Fruit fly (Drosophila melanogaster) whole organism, pupa: Measurements from ENCODE around the gene CG11560.

Experiments
- CG10348 ChIP-seq: fragments of 200-800 bp; sonication (Bioruptor generic); IDR thresholded peaks from 2 replicates; pipeline ENCODE4 v1.3.6; 2022; ENCODE audit warnings: missing biosample characterization, missing genetic modification characterization
- CG12605 ChIP-seq: fragments of 200-800 bp; sonication (Bioruptor generic); IDR thresholded peaks from 2 replicates; pipeline ENCODE4 v1.3.6; 2022; ENCODE audit warnings: missing biosample characterization, missing genetic modification characterization
- CG17806 ChIP-seq: fragments of 200-800 bp; sonication (Bioruptor generic); optimal IDR thresholded peaks from 2 replicates; lab custom pipeline; 2018; ENCODE audit warnings: missing biosample characterization, mild to moderate bottlenecking, missing genetic modification characterization, moderate library complexity
- CG32121 ChIP-seq: fragments of 200-800 bp; sonication (Bioruptor generic); IDR thresholded peaks from 2 replicates; pipeline ENCODE4 v1.3.6; 2022; ENCODE audit warnings: missing biosample characterization, missing genetic modification characterization
- CG34367 ChIP-seq: fragments of 200-800 bp; sonication (Bioruptor generic); optimal IDR thresholded peaks from 2 replicates; lab custom pipeline; 2018; ENCODE audit warnings: missing biosample characterization, mild to moderate bottlenecking, missing genetic modification characterization
- CG4496 ChIP-seq: fragments of 200-800 bp; sonication (Bioruptor generic); IDR thresholded peaks from 3 replicates; pipeline ENCODE4 v1.3.6; 2022; ENCODE audit warnings: missing biosample characterization, missing genetic modification characterization
- CG8301 ChIP-seq: fragments of 200-800 bp; sonication (Bioruptor generic); optimal IDR thresholded peaks from 2 replicates; lab custom pipeline; 2018; ENCODE audit warnings: missing biosample characterization, mild to moderate bottlenecking, missing genetic modification characterization
- CG9948 ChIP-seq: fragments of 200-800 bp; sonication (Bioruptor generic); optimal IDR thresholded peaks from 2 replicates; lab custom pipeline; 2018; ENCODE audit warnings: missing biosample characterization, mild to moderate bottlenecking, missing genetic modification characterization, moderate library complexity
- D1 ChIP-seq: fragments of 200-800 bp; sonication (Bioruptor generic); optimal IDR thresholded peaks from 2 replicates; lab custom pipeline; 2018; ENCODE audit warnings: missing biosample characterization, mild to moderate bottlenecking, missing genetic modification characterization, moderate library complexity
- EcR ChIP-seq: fragments of 200-800 bp; sonication (Bioruptor generic); optimal IDR thresholded peaks from 3 replicates; lab custom pipeline; 2019; ENCODE audit warnings: missing biosample characterization, missing genetic modification characterization, mild to moderate bottlenecking, moderate library complexity, missing genetic modification reagents
- Pif1A ChIP-seq: fragments of 200-800 bp; sonication (Bioruptor generic); optimal IDR thresholded peaks from 3 replicates; lab custom pipeline; 2016; ENCODE audit warnings: missing biosample characterization, missing genetic modification characterization
- gl ChIP-seq: fragments of 200-800 bp; sonication (Bioruptor generic); optimal IDR thresholded peaks from 2 replicates; lab custom pipeline; 2018; ENCODE audit warnings: missing biosample characterization, mild to moderate bottlenecking, missing genetic modification characterization

- TF ChIP-seq EcR (GFP tag; lab: Kevin White, UChicago) = peak; percentile 13
- no peak for TF ChIP-seq CG17806
- TF ChIP-seq CG8301 (tag; lab: Kevin White, UChicago) = no peak
- TF ChIP-seq CG10348 (GFP tag; lab: Robert Waterston, UW) = no peak
- no peak for TF ChIP-seq CG12605 (GFP tag; lab: Robert Waterston, UW)
- TF ChIP-seq D1 (tag; lab: Kevin White, UChicago) = no peak
- TF ChIP-seq gl (tag; lab: Kevin White, UChicago) = no peak
- 0 out of 3 replicates have a peak, but pooled peaks have one; percentile 23 for TF ChIP-seq CG4496 (GFP tag; lab: Robert Waterston, UW)
- no peak for TF ChIP-seq CG32121 (GFP tag; lab: Robert Waterston, UW)
- no peak for TF ChIP-seq CG9948 (tag; lab: Kevin White, UChicago)
- no peak for TF ChIP-seq CG34367 (tag; lab: Kevin White, UChicago)
- no peak for TF ChIP-seq Pif1A
These were observed 26.9 kb upstream of the CG11560 start for dm6 chr3L:12092860-12093359.
